Fruit fly (Drosophila melanogaster): Measurements from ENCODE around the gene CG34429.

The CG34429 gene

DNA sequence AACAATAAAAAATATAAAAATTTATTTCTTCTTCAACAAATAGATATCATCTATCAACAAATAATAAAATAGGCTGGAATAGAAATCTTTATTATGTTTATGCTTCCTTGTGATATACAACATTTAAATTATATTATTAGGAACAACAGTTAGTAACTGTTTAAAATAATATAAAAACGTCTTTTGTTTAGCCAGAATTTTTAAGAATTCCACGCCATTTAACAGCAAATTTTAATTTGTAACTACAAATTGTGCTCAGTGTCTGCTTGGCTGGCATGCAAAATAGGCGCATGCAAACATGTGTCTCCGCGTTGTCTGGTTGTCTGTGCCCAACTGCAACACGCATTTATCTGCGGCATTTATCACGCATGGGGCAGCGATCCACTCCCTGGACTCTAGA lies 46.5 kb downstream of the CG34429 start (continued):
- TF ChIP-seq Sox14 (GFP tag; optimal IDR thresholded peaks at IDR 0.05) (peak; percentile 18), Met (GFP tag; optimal IDR thresholded peaks at IDR 0.05) (no peak), Ets21C (GFP tag; optimal IDR thresholded peaks at IDR 0.05) (no peak), CG11762 (GFP tag; optimal IDR thresholded peaks at IDR 0.05; ENCODE audit: insufficient read depth) (no peak), Smox (GFP tag; optimal IDR thresholded peaks at IDR 0.05) (no peak), acj6 (GFP tag; optimal IDR thresholded peaks at IDR 0.05) (peak; percentile 51), vri (GFP tag; optimal IDR thresholded peaks at IDR 0.05) (no peak), CG6808 (GFP tag; optimal IDR thresholded peaks at IDR 0.05) (peak; percentile 77), Hr39 (GFP tag; optimal IDR thresholded peaks at IDR 0.05) (no peak), CG8319 (GFP tag; optimal IDR thresholded peaks at IDR 0.05) (no peak), CG3032 (tag; optimal IDR thresholded peaks at IDR 0.05) (peak; percentile 84), Eip75B (GFP tag; optimal IDR thresholded peaks at IDR 0.05) (peak; percentile 13), salr (GFP tag; optimal IDR thresholded peaks at IDR 0.05) (peak in 1 of 2 experiments; percentile 76), Hr38 (GFP tag; optimal IDR thresholded peaks at IDR 0.05) (no peak), lz (GFP tag; optimal IDR thresholded peaks at IDR 0.05) (no peak), CG11902 (GFP tag; optimal IDR thresholded peaks at IDR 0.05) (no peak), dac (GFP tag; optimal IDR thresholded peaks at IDR 0.05) (no peak), topi (GFP tag; optimal IDR thresholded peaks at IDR 0.05) (no peak), CG11294 (GFP tag; IDR thresholded peaks at IDR 0.05) (0 out of 2 replicates have a peak, but pooled peaks have one; percentile 12), Hr4 (GFP tag; optimal IDR thresholded peaks at IDR 0.05) (peak; percentile 58), cyc (GFP tag; optimal IDR thresholded peaks at IDR 0.05) (no peak), svp (GFP tag) (peak; percentile 49), Blimp-1 (GFP tag; optimal IDR thresholded peaks at IDR 0.05) (no peak), dsx (GFP tag; optimal IDR thresholded peaks at IDR 0.05; ENCODE audit: poor library complexity, severe bottlenecking) (peak; percentile 67), CG4318 (GFP tag; optimal IDR thresholded peaks at IDR 0.05) (peak; percentile 58), pdm3 (GFP tag; optimal IDR thresholded peaks at IDR 0.05) (peak; percentile 32), CG32006 (GFP tag; optimal IDR thresholded peaks at IDR 0.05) (peak; percentile 80), CG8119 (GFP tag; IDR thresholded peaks at IDR 0.05) (peak; percentile 78), Lpt (GFP tag; optimal IDR thresholded peaks at IDR 0.05) (peak; percentile 33), Gug (GFP tag; IDR thresholded peaks at IDR 0.05) (peak; percentile 48; the same call in 1 of the 2 replicates), CG6163 (GFP tag; IDR thresholded peaks at IDR 0.05) (peak; percentile 51; the same call in 2 of the 3 replicates), spab (GFP tag; optimal IDR thresholded peaks at IDR 0.05) (peak; percentile 68), Eip93F (GFP tag; optimal IDR thresholded peaks at IDR 0.05) (no peak), CG6854 (GFP tag; optimal IDR thresholded peaks at IDR 0.05) (no peak)

DNA sequence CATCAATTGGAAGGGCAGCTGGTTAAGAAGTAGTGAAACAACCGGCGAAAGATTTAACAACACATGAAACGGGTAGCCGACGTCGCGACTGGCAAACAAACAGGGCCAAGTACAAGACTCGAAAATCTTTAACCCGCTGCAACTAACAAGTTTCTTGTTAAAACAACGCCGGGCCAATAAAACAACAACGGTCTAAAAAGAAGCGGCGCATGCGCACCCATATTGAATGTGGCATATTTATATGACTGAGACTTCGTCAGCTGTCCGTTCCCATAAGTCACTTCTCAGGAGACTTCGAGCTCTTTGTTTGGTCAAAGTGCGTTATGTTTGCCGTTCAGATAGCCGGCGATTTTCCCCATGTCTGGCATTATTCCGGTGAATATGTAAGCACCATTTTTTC lies 48.6 kb downstream of the CG34429 start:
- TF ChIP-seq fkh (GFP tag; optimal IDR thresholded peaks at IDR 0.05) (peak; percentile 26), spab (GFP tag; optimal IDR thresholded peaks at IDR 0.05) (no peak)

Measured in whole organism, prepupa.